Worm (Caenorhabditis elegans): ENCODE measurements around the gene F56H9.9.
A peak's percentile ranks its signal among the peaks of the same experiment; 100 is the strongest.

F56H9.9 gene

ce11 chrV:12667397-12667796 is 43.1 kb upstream of the F56H9.9 start:
- TF ChIP-seq nhr-2 (tag; optimal IDR thresholded peaks at IDR 0.05) = no peak
- TF ChIP-seq sptf-1 (tag; optimal IDR thresholded peaks at IDR 0.05) = no peak
- no peak for TF ChIP-seq ztf-11 (tag; optimal IDR thresholded peaks at IDR 0.05)
- TF ChIP-seq unc-39 (tag; optimal IDR thresholded peaks at IDR 0.05) = no peak
- TF ChIP-seq bed-3 (GFP tag; optimal IDR thresholded peaks at IDR 0.05) = no peak
- no peak for TF ChIP-seq pha-4 (tag; optimal IDR thresholded peaks at IDR 0.05)
- no peak for TF ChIP-seq lsy-2 (tag; optimal IDR thresholded peaks at IDR 0.05)

ce11 chrV:12663386-12663785 is 39.1 kb upstream of the F56H9.9 start:
- TF ChIP-seq nhr-76 (tag; optimal IDR thresholded peaks at IDR 0.05) = no peak

- TF ChIP-seq M03D4.4 (tag; optimal IDR thresholded peaks at IDR 0.05) = no peak
- TF ChIP-seq nhr-12 (tag; optimal IDR thresholded peaks at IDR 0.05) = no peak
- TF ChIP-seq drap-1 (GFP tag; optimal IDR thresholded peaks at IDR 0.05) = no peak
- no peak for TF ChIP-seq nhr-76 (tag; optimal IDR thresholded peaks at IDR 0.05)
- TF ChIP-seq mab-5 (tag; optimal IDR thresholded peaks at IDR 0.05) = no peak
These were observed 37.3 kb upstream of the F56H9.9 start, which contains the start of gene W05B10.3 for ce11 chrV:12661619-12662018. TSS of gene W05B10.3 (minus strand) at chrV:12661719.

ce11 chrV:12660280-12660818 is 36.1 kb upstream of the F56H9.9 start, which contains the start of gene his-74:
TSS of gene his-74 (minus strand) at chrV:12660330.
- peak; percentile 63 for TF ChIP-seq lsy-2 (tag; optimal IDR thresholded peaks at IDR 0.05)
- no peak for TF ChIP-seq snpc-4 (tag; optimal IDR thresholded peaks at IDR 0.05)

ce11 chrV:12659426-12659825 is 35.2 kb upstream of the F56H9.9 start, which contains the start of gene ccch-3:
TSS of gene ccch-3 (minus strand) at chrV:12659687.
- TF ChIP-seq pha-4 (tag; optimal IDR thresholded peaks at IDR 0.05) (no peak), ces-1 (GFP tag; optimal IDR thresholded peaks at IDR 0.05) (peak; percentile 74)

ce11 chrV:12658142-12658541 is 33.9 kb upstream of the F56H9.9 start, which contains the start of gene W05B10.6:
TSS of gene W05B10.6 (minus strand) at chrV:12658242.
- TF ChIP-seq bed-3 (GFP tag; optimal IDR thresholded peaks at IDR 0.05) (no peak), ceh-83 (GFP tag; optimal IDR thresholded peaks at IDR 0.05) (no peak), mab-5 (tag; optimal IDR thresholded peaks at IDR 0.05) (no peak), sem-2 (GFP tag; optimal IDR thresholded peaks at IDR 0.05) (no peak), elt-1 (tag; optimal IDR thresholded peaks at IDR 0.05; ENCODE audit: borderline replicate concordance, insufficient read depth) (no peak), blmp-1 (tag; optimal IDR thresholded peaks at IDR 0.05) (no peak), snpc-4 (tag; optimal IDR thresholded peaks at IDR 0.05) (no peak), zip-8 (tag; optimal IDR thresholded peaks at IDR 0.05) (no peak), ceh-43 (GFP tag; optimal IDR thresholded peaks at IDR 0.05) (no peak), flh-1 (GFP tag; optimal IDR thresholded peaks at IDR 0.05) (no peak), hlh-1 (tag; optimal IDR thresholded peaks at IDR 0.05) (no peak), lsy-2 (tag; optimal IDR thresholded peaks at IDR 0.05) (no peak), elt-3 (tag; optimal IDR thresholded peaks at IDR 0.05) (no peak), ceh-39 (tag; optimal IDR thresholded peaks at IDR 0.05) (no peak), nhr-28 (tag; optimal IDR thresholded peaks at IDR 0.05) (no peak)

ce11 chrV:12649636-12650035 is 25.4 kb upstream of the F56H9.9 start, which contains the start of gene lin-25:
TSS of gene lin-25 (plus strand) at chrV:12649925.
- no peak for TF ChIP-seq sem-2 (GFP tag; optimal IDR thresholded peaks at IDR 0.05)
- TF ChIP-seq sptf-1 (tag; optimal IDR thresholded peaks at IDR 0.05) = no peak
- peak; percentile 44 for TF ChIP-seq pha-4 (tag; optimal IDR thresholded peaks at IDR 0.05)
- no peak for TF ChIP-seq zip-8 (tag; optimal IDR thresholded peaks at IDR 0.05)
- peak; percentile 43 for TF ChIP-seq mep-1 (tag; optimal IDR thresholded peaks at IDR 0.05)
- TF ChIP-seq lin-32 (GFP tag; optimal IDR thresholded peaks at IDR 0.05) = no peak
- no peak for TF ChIP-seq drap-1 (GFP tag; optimal IDR thresholded peaks at IDR 0.05)
- peak; percentile 64 for TF ChIP-seq ces-1 (GFP tag; optimal IDR thresholded peaks at IDR 0.05)
- no peak for TF ChIP-seq flh-1 (GFP tag; optimal IDR thresholded peaks at IDR 0.05)
- peak; percentile 1 for TF ChIP-seq lsy-2 (tag; optimal IDR thresholded peaks at IDR 0.05)
- no peak for TF ChIP-seq elt-1 (tag; optimal IDR thresholded peaks at IDR 0.05; ENCODE audit: borderline replicate concordance, insufficient read depth)
- TF ChIP-seq nhr-28 (tag; optimal IDR thresholded peaks at IDR 0.05) = no peak
- no peak for TF ChIP-seq blmp-1 (tag; optimal IDR thresholded peaks at IDR 0.05)
- TF ChIP-seq hlh-1 (tag; optimal IDR thresholded peaks at IDR 0.05) = peak; percentile 11
- no peak for TF ChIP-seq ham-2 (GFP tag; optimal IDR thresholded peaks at IDR 0.05)
- TF ChIP-seq tbx-8 (GFP tag; optimal IDR thresholded peaks at IDR 0.05) = no peak
- TF ChIP-seq ceh-39 (tag; optimal IDR thresholded peaks at IDR 0.05) = no peak
- no peak for TF ChIP-seq nhr-2 (tag; optimal IDR thresholded peaks at IDR 0.05)
- TF ChIP-seq M03D4.4 (tag; optimal IDR thresholded peaks at IDR 0.05) = no peak
